Fruit fly (Drosophila melanogaster) S2 (cell line): ENCODE measurements around the gene Ugt35E2.

Experiments
- CG8478 ChIP-seq: fragments of >200 bp; optimal IDR thresholded peaks from 2 replicates; lab custom pipeline; 2018
- CTCF ChIP-seq, 2 experiments: fragments of >200 bp; optimal IDR thresholded peaks; 2 replicates each; lab custom pipeline; 2018

DNA sequence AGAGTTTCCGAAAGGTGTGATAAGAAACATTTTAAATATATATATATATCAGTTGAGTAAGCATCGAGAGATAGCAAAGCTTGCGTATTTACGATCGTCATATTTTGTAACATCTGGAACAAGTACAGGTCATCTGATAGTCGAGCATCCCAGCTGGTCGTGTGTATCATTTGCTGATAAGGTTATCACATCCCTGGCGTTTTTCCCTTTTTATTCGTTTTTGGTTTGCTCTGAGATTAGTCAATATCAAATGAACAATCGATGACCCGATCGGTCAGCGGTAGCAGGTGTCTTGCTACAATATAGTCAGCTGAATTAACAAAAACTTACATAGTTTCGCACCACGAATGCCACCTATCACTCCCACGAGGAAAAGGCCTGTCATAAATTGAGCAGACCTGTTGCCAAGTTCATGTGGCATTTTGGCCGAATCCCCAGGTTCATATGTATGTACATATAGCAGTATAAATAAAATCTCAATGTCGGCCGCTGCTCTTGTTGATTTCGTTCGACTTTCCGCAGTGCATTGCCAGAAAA is 33.2 kb upstream of the Ugt35E2 start:
- no peak for TF ChIP-seq CTCF (optimal IDR thresholded peaks at IDR 0.05; lab: Kevin White, UChicago)
- no peak for TF ChIP-seq CG8478
